Worm (Caenorhabditis elegans): ENCODE data around the gene nhr-188.
A peak's percentile ranks its signal among the peaks of the same experiment; 100 is the strongest.

Gene nhr-188

ce11 chrV:3857778-3858177 is at the start of gene nhr-188:
Gene nhr-188, minus strand, starts transcription at chrV:3857861.
- TF ChIP-seq ces-1 (GFP tag; optimal IDR thresholded peaks at IDR 0.05) (no peak), sox-4 (tag; optimal IDR thresholded peaks at IDR 0.05) (no peak), pag-3 (tag; optimal IDR thresholded peaks at IDR 0.05; ENCODE audit: borderline replicate concordance, insufficient read depth) (no peak), tlp-1 (tag; optimal IDR thresholded peaks at IDR 0.05) (no peak), nhr-237 (tag; optimal IDR thresholded peaks at IDR 0.05) (no peak), lsy-2 (tag; optimal IDR thresholded peaks at IDR 0.05) (no peak), nhr-11 (tag; optimal IDR thresholded peaks at IDR 0.05) (no peak), xbp-1 (tag; optimal IDR thresholded peaks at IDR 0.05) (no peak), dsc-1 (tag; optimal IDR thresholded peaks at IDR 0.05) (peak; percentile 86), pax-3 (tag; optimal IDR thresholded peaks at IDR 0.05) (no peak), nhr-47 (tag; optimal IDR thresholded peaks at IDR 0.05) (peak; percentile 43), nhr-84 (tag; optimal IDR thresholded peaks at IDR 0.05) (no peak), C04F5.9 (tag; optimal IDR thresholded peaks at IDR 0.05) (no peak), swsn-7 (tag; optimal IDR thresholded peaks at IDR 0.05) (no peak), ceh-8 (GFP tag; optimal IDR thresholded peaks at IDR 0.05) (no peak), efl-1 (optimal IDR thresholded peaks at IDR 0.05) (no peak), efl-1 (GFP tag; optimal IDR thresholded peaks at IDR 0.05 in 1 of 2) (no peak), hlh-4 (tag; optimal IDR thresholded peaks at IDR 0.05) (no peak), nhr-71 (tag; optimal IDR thresholded peaks at IDR 0.05) (peak; percentile 45), egl-27 (tag; optimal IDR thresholded peaks at IDR 0.05) (no peak), alr-1 (tag; optimal IDR thresholded peaks at IDR 0.05; ENCODE audit: borderline replicate concordance) (no peak), C34B4.2 (tag; optimal IDR thresholded peaks at IDR 0.05) (no peak), grh-1 (GFP tag; IDR thresholded peaks at IDR 0.05) (no peak), elt-3 (tag; optimal IDR thresholded peaks at IDR 0.05) (no peak), fkh-8 (tag; optimal IDR thresholded peaks at IDR 0.05) (peak; percentile 72), dpl-1 (GFP tag; optimal IDR thresholded peaks at IDR 0.05) (no peak), nhr-77 (tag; optimal IDR thresholded peaks at IDR 0.05) (no peak), C16A3.4 (tag; optimal IDR thresholded peaks at IDR 0.05) (no peak), fkh-10 (GFP tag; optimal IDR thresholded peaks at IDR 0.05) (no peak), unc-130 (tag; optimal IDR thresholded peaks at IDR 0.05) (no peak), tbx-2 (tag; optimal IDR thresholded peaks at IDR 0.05) (no peak), isw-1 (GFP tag; IDR thresholded peaks at IDR 0.05) (no peak)

DNA sequence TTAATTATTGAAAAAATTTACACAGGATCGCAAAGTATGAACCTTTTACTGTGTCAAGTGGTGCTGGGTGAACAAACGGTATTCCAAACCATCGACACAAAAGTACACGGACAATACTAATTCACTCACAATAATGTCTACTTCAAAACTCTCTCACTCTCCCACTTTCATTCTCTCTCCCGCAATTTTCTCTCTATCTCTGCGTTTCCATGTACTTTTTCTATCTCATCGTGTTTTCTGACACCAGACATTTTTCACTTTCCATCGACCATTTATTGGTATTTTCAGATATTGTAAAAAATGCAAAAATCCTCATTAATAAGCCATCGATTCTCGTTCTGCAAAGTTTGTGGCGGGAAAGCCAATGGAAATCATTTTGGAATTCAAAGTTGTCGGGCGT is 48.2 kb upstream of the nhr-188 start, which contains the start of gene nhr-156:
Gene nhr-156, plus strand, starts transcription at position 266 of the 400 bp plus-strand sequence.
- TF ChIP-seq rnt-1 (tag; optimal IDR thresholded peaks at IDR 0.05) (peak; percentile 11), snpc-4 (tag; optimal IDR thresholded peaks at IDR 0.05) (no peak), swsn-7 (tag; optimal IDR thresholded peaks at IDR 0.05) (no peak), dpl-1 (GFP tag; optimal IDR thresholded peaks at IDR 0.05) (peak in 1 of 3 experiments; percentile 9), nhr-47 (tag; optimal IDR thresholded peaks at IDR 0.05) (no peak), lin-15B (tag; optimal IDR thresholded peaks at IDR 0.05) (no peak), nhr-85 (tag) (peak; percentile 64), blmp-1 (tag; optimal IDR thresholded peaks at IDR 0.05) (peak; percentile 78), egl-13 (tag; optimal IDR thresholded peaks at IDR 0.05) (no peak), ceh-90 (tag; optimal IDR thresholded peaks at IDR 0.05) (no peak), lin-35 (GFP tag; optimal IDR thresholded peaks at IDR 0.05) (peak in 1 of 2 experiments; percentile 13), tlp-1 (tag; optimal IDR thresholded peaks at IDR 0.05) (no peak), pax-3 (tag; optimal IDR thresholded peaks at IDR 0.05) (no peak), nhr-237 (tag; optimal IDR thresholded peaks at IDR 0.05) (no peak), lsy-2 (tag; optimal IDR thresholded peaks at IDR 0.05) (no peak), nhr-84 (tag; optimal IDR thresholded peaks at IDR 0.05) (no peak), fkh-4 (tag; optimal IDR thresholded peaks at IDR 0.05; ENCODE audit: borderline replicate concordance) (no peak), efl-1 (optimal IDR thresholded peaks at IDR 0.05) (peak in 1 of 2 experiments; percentile 22), efl-1 (GFP tag; optimal IDR thresholded peaks at IDR 0.05 in 1 of 2) (peak in 1 of 2 experiments; percentile 8), mdl-1 (tag; optimal IDR thresholded peaks at IDR 0.05) (no peak), unc-30 (tag; optimal IDR thresholded peaks at IDR 0.05) (no peak)

All from whole organism, L1 larva.